Worm (Caenorhabditis elegans) whole organism, L2 larva: ENCODE results near the gene str-61.

ENCODE experiments used
- C34F6.9 ChIP-seq: fragments of 150-350 bp; optimal IDR thresholded peaks from 2 replicates; lab custom pipeline; 2014; ENCODE audit warnings: missing biosample characterization, missing genetic modification characterization
- F13H6.1 ChIP-seq: sonication (generic microtip); optimal IDR thresholded peaks from 2 replicates; lab custom pipeline; 2016; ENCODE audit warnings: missing genetic modification characterization, missing compliant biosample characterization
- R02D3.7 ChIP-seq: fragments of 150-350 bp; optimal IDR thresholded peaks from 2 replicates; lab custom pipeline; 2014; ENCODE audit warnings: missing biosample characterization, missing genetic modification characterization
- Y55F3AM.14 ChIP-seq: fragments of 200-800 bp; sonication (Bioruptor generic); optimal IDR thresholded peaks from 2 replicates; lab custom pipeline; 2018; ENCODE audit warnings: mild to moderate bottlenecking, missing genetic modification characterization, missing compliant biosample characterization
- ZK546.5 ChIP-seq: sonication (generic microtip); optimal IDR thresholded peaks from 2 replicates; lab custom pipeline; 2017; ENCODE audit warnings: missing biosample characterization, missing genetic modification characterization
- alr-1 ChIP-seq: fragments of 150-350 bp; optimal IDR thresholded peaks from 2 replicates; lab custom pipeline; 2014; ENCODE audit warnings: missing biosample characterization, missing genetic modification characterization
- aly-2 ChIP-seq: fragments of 150-350 bp; optimal IDR thresholded peaks from 2 replicates; lab custom pipeline; 2014; ENCODE audit warnings: missing biosample characterization, missing genetic modification characterization
- blmp-1 ChIP-seq: sonication (generic microtip); optimal IDR thresholded peaks from 2 replicates; lab custom pipeline; 2017; ENCODE audit warnings: missing genetic modification characterization, mild to moderate bottlenecking, missing compliant biosample characterization, antibody characterized with exemption, moderate library complexity; ENCODE audit not compliant: insufficient read depth
- ceh-16 ChIP-seq: fragments of 150-350 bp; optimal IDR thresholded peaks from 2 replicates; lab custom pipeline; 2014; ENCODE audit warnings: missing biosample characterization, missing genetic modification characterization
- ceh-82 ChIP-seq: fragments of 150-350 bp; optimal IDR thresholded peaks from 2 replicates; lab custom pipeline; 2014; ENCODE audit warnings: missing biosample characterization, missing genetic modification characterization
- crh-2 ChIP-seq: sonication (generic microtip); optimal IDR thresholded peaks from 2 replicates; lab custom pipeline; 2017; ENCODE audit warnings: missing biosample characterization, missing genetic modification characterization
- dmd-4 ChIP-seq: sonication (generic microtip); optimal IDR thresholded peaks from 2 replicates; lab custom pipeline; 2017; ENCODE audit warnings: missing biosample characterization, missing genetic modification characterization
- egl-27 ChIP-seq: sonication (generic microtip); optimal IDR thresholded peaks from 3 replicates; lab custom pipeline; 2017; ENCODE audit warnings: missing biosample characterization, missing genetic modification reagents, missing genetic modification characterization
- elt-1 ChIP-seq: fragments of 150-350 bp; optimal IDR thresholded peaks from 2 replicates; lab custom pipeline; 2014; ENCODE audit warnings: missing biosample characterization, missing genetic modification characterization
- elt-3 ChIP-seq: sonication (generic microtip); optimal IDR thresholded peaks from 2 replicates; lab custom pipeline; 2017; ENCODE audit warnings: missing biosample characterization, missing genetic modification characterization
- fos-1 ChIP-seq: fragments of 150-350 bp; optimal IDR thresholded peaks from 2 replicates; lab custom pipeline; 2014; ENCODE audit warnings: missing biosample characterization, missing genetic modification characterization
- gmeb-1 ChIP-seq: fragments of 150-350 bp; optimal IDR thresholded peaks from 2 replicates; lab custom pipeline; 2014; ENCODE audit warnings: missing biosample characterization, missing genetic modification characterization
- lin-11 ChIP-seq: fragments of 150-350 bp; sonication (generic microtip); optimal IDR thresholded peaks from 2 replicates; lab custom pipeline; 2014; ENCODE audit warnings: missing biosample characterization, missing genetic modification characterization, inconsistent platforms, mixed read lengths
- lin-39 ChIP-seq: fragments of 150-350 bp; optimal IDR thresholded peaks from 2 replicates; lab custom pipeline; 2014; ENCODE audit warnings: missing biosample characterization, missing genetic modification reagents, missing genetic modification characterization
- lsy-2 ChIP-seq, 2 experiments: fragments of 150-350 bp in 1 of 2; sonication (generic microtip) in 1 of 2; optimal IDR thresholded peaks; 2 replicates each; lab custom pipeline; 2014 to 2017; ENCODE audit warnings: missing biosample characterization in 2 of 2, missing genetic modification characterization in 2 of 2
- mab-5 ChIP-seq: fragments of 150-350 bp; optimal IDR thresholded peaks from 2 replicates; lab custom pipeline; 2014; ENCODE audit warnings: missing biosample characterization, missing genetic modification characterization
- mdl-1 ChIP-seq, 2 experiments: fragments of 150-350 bp in 1 of 2; sonication (generic microtip) in 1 of 2; optimal IDR thresholded peaks; 2 replicates each; lab custom pipeline; 2017; ENCODE audit warnings: missing biosample characterization in 2 of 2, missing genetic modification characterization in 2 of 2
- nhr-129 ChIP-seq: fragments of 150-350 bp; optimal IDR thresholded peaks from 2 replicates; lab custom pipeline; 2014; ENCODE audit warnings: missing biosample characterization, missing genetic modification characterization
- nhr-21 ChIP-seq: fragments of 150-350 bp; optimal IDR thresholded peaks from 2 replicates; lab custom pipeline; 2014; ENCODE audit warnings: missing biosample characterization, missing genetic modification characterization
- nhr-25 ChIP-seq: fragments of 150-350 bp; sonication (generic microtip); optimal IDR thresholded peaks from 3 replicates; lab custom pipeline; 2014; ENCODE audit warnings: missing biosample characterization, missing genetic modification characterization
- nhr-6 ChIP-seq: fragments of 150-350 bp; optimal IDR thresholded peaks from 2 replicates; lab custom pipeline; 2014; ENCODE audit warnings: missing biosample characterization, missing genetic modification characterization
- peb-1 ChIP-seq: fragments of 150-350 bp; optimal IDR thresholded peaks from 2 replicates; lab custom pipeline; 2014; ENCODE audit warnings: missing biosample characterization, missing genetic modification characterization
- sem-4 ChIP-seq: fragments of 150-350 bp; optimal IDR thresholded peaks from 2 replicates; lab custom pipeline; 2014; ENCODE audit warnings: missing biosample characterization, missing genetic modification reagents, missing genetic modification characterization
- sma-3 ChIP-seq: sonication (generic microtip); optimal IDR thresholded peaks from 2 replicates; lab custom pipeline; 2016; ENCODE audit warnings: missing genetic modification reagents, missing genetic modification characterization, missing compliant biosample characterization
- sma-9 ChIP-seq, 2 experiments: fragments of 150-350 bp in 1 of 2; sonication (generic microtip) in 1 of 2; optimal IDR thresholded peaks; 2 replicates each; lab custom pipeline; 2014 to 2016; ENCODE audit warnings: missing genetic modification characterization in 2 of 2, mild to moderate bottlenecking in 1 of 2, missing biosample characterization in 1 of 2, missing compliant biosample characterization in 1 of 2, missing genetic modification reagents in 1 of 2, moderate library complexity in 1 of 2
- snpc-4 ChIP-seq: fragments of 150-350 bp; optimal IDR thresholded peaks from 2 replicates; lab custom pipeline; 2014; ENCODE audit warnings: missing biosample characterization, missing genetic modification characterization
- unc-55 ChIP-seq: fragments of 150-350 bp; sonication (generic microtip); optimal IDR thresholded peaks from 3 replicates; lab custom pipeline; 2014; ENCODE audit warnings: missing biosample characterization, missing genetic modification reagents, missing genetic modification characterization
- unc-62 ChIP-seq: fragments of 150-350 bp; optimal IDR thresholded peaks from 2 replicates; lab custom pipeline; 2014; ENCODE audit warnings: missing biosample characterization, missing genetic modification reagents, missing genetic modification characterization
- ztf-1 ChIP-seq: fragments of 200-800 bp; sonication (Bioruptor generic); conservative IDR thresholded peaks from 2 replicates; pipeline ENCODE4 v1.3.6; 2022; ENCODE audit warnings: missing genetic modification characterization, missing compliant biosample characterization
- ztf-11 ChIP-seq: sonication (generic microtip); optimal IDR thresholded peaks from 2 replicates; lab custom pipeline; 2017; ENCODE audit warnings: missing biosample characterization, missing genetic modification characterization
- ztf-4 ChIP-seq: fragments of 150-350 bp; optimal IDR thresholded peaks from 2 replicates; lab custom pipeline; 2014; ENCODE audit warnings: missing biosample characterization, missing genetic modification characterization

The str-61 gene

DNA sequence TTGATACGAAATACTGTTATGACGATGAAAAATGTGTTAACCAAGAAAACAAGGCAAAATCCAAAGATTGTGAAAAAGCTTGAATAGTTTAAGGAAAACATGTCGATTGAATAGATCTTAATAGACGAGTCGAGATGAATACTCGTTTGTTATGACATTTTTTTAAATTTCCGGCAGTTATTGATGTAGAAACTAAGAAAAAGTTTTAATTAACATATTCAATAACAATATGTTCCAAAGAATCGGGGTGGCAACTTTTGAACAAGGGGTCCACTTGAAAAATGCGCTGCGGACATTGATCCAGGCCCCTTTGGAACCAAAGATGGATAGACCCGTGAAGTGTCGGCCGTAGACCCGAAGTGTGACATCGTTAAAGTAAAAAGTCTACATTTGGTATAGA is at the start of gene str-61:
Gene str-61, minus strand, starts transcription at position 101 of the 400 bp plus-strand sequence.
- no peak for TF ChIP-seq mab-5
- no peak for TF ChIP-seq ceh-16
- no peak for TF ChIP-seq C34F6.9 (tag; lab: Kevin White, UChicago)
- no peak for TF ChIP-seq lsy-2 (tag; optimal IDR thresholded peaks at IDR 0.05; lab: Kevin White, UChicago)
- TF ChIP-seq mdl-1 (tag; optimal IDR thresholded peaks at IDR 0.05; lab: Kevin White, UChicago), result no peak
- no peak for TF ChIP-seq sma-9 (GFP tag; optimal IDR thresholded peaks at IDR 0.05; lab: Kevin White, UChicago)
- TF ChIP-seq sma-9 (tag; optimal IDR thresholded peaks at IDR 0.05; lab: Kevin White, UChicago), result no peak
- no peak for TF ChIP-seq ztf-11 (tag; lab: Kevin White, UChicago)
- TF ChIP-seq lin-39 (tag; lab: Kevin White, UChicago), result no peak
- TF ChIP-seq ZK546.5 (tag; lab: Kevin White, UChicago), result no peak
- TF ChIP-seq lin-11 (tag; lab: Kevin White, UChicago), result no peak
- no peak for TF ChIP-seq nhr-129
- no peak for TF ChIP-seq egl-27
- no peak for TF ChIP-seq dmd-4 (tag; lab: Kevin White, UChicago)
- TF ChIP-seq unc-55 (GFP tag; lab: Kevin White, UChicago), result no peak
- TF ChIP-seq ceh-82 (tag; lab: Kevin White, UChicago), result no peak
- no peak for TF ChIP-seq F13H6.1 (tag; lab: Kevin White, UChicago)
- no peak for TF ChIP-seq sma-3 (GFP tag; lab: Kevin White, UChicago)

- no peak for TF ChIP-seq crh-2 (tag; lab: Kevin White, UChicago)
- TF ChIP-seq aly-2 (tag; lab: Kevin White, UChicago), result no peak
- TF ChIP-seq unc-62 (GFP tag; lab: Kevin White, UChicago), result no peak
These were observed 45.5 kb upstream of the str-61 start, which contains the start of gene srh-137 for ce11 chrV:16716574-16716973. Gene srh-137, minus strand, starts transcription at chrV:16716674.

DNA sequence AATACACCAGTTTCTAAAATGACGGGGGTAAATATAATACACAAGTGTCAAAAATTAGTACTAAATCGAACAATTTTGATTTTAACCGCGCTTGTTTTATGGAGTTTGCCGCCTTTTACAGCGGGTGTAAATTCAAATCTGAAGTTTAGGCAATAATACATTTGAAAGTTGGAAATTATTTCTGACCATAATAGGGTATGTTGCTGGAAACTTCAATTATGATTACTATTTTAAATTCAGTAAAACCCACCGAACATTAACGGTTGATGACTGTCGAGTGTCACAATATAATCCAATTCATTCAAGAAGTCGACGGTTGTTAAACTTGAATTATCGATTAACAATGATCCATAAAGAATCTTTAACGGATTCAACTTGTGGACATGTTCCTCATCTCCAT is 42.7 kb upstream of the str-61 start:
- TF ChIP-seq elt-3, result no peak
- TF ChIP-seq ceh-16, result no peak
- no peak for TF ChIP-seq sma-9 (GFP tag; optimal IDR thresholded peaks at IDR 0.05; lab: Kevin White, UChicago)
- TF ChIP-seq sma-9 (tag; optimal IDR thresholded peaks at IDR 0.05; lab: Kevin White, UChicago), result no peak
- TF ChIP-seq snpc-4 (tag; lab: Kevin White, UChicago), result no peak
- TF ChIP-seq blmp-1 (tag; lab: Kevin White, UChicago), result no peak

ce11 chrV:16706549-16706948 is 35.5 kb upstream of the str-61 start, which contains the start of gene clec-9:
Gene clec-9, minus strand, starts transcription at chrV:16706649.
- no peak for TF ChIP-seq elt-1
- TF ChIP-seq peb-1 (tag; lab: Kevin White, UChicago), result no peak
- TF ChIP-seq ceh-82 (tag; lab: Kevin White, UChicago), result no peak
- no peak for TF ChIP-seq lsy-2 (tag; optimal IDR thresholded peaks at IDR 0.05; lab: Kevin White, UChicago)
- no peak for TF ChIP-seq ztf-11 (tag; lab: Kevin White, UChicago)
- TF ChIP-seq ZK546.5 (tag; lab: Kevin White, UChicago), result no peak
- TF ChIP-seq dmd-4 (tag; lab: Kevin White, UChicago), result no peak
- TF ChIP-seq R02D3.7 (tag; lab: Kevin White, UChicago), result no peak
- no peak for TF ChIP-seq C34F6.9 (tag; lab: Kevin White, UChicago)
- no peak for TF ChIP-seq sma-3 (GFP tag; lab: Kevin White, UChicago)
- no peak for TF ChIP-seq elt-3
- no peak for TF ChIP-seq alr-1
- no peak for TF ChIP-seq sem-4 (tag; lab: Kevin White, UChicago)

DNA sequence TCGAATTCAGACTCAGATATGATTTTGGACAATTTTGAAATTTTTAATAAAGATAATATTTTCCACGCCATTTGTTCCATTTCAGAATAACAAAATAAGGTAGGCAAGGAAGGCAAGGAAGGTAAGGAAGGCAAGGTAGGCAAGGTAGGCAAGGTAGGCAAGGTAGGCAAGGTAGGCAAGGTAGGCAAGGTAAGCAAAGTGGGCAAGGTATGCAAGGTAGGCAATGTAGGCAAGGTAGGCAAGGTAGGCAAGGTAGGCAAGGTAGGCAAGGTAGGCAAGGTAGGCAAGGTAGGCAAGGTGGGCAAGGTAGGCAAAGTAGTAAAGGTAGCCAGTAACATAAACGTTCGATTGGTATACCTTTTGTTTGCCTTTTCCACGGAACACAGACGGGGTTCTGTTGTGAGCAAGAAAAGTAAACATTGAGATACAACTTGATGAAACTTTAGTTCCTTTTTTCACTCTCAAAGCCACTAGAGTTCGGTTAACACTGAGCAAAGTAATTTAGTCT is 28.7 kb upstream of the str-61 start, which contains the start of gene Y70C5C.1:
Gene Y70C5C.1, plus strand, starts transcription at position 458 of the 508 bp plus-strand sequence.
- TF ChIP-seq nhr-6, result no peak

DNA sequence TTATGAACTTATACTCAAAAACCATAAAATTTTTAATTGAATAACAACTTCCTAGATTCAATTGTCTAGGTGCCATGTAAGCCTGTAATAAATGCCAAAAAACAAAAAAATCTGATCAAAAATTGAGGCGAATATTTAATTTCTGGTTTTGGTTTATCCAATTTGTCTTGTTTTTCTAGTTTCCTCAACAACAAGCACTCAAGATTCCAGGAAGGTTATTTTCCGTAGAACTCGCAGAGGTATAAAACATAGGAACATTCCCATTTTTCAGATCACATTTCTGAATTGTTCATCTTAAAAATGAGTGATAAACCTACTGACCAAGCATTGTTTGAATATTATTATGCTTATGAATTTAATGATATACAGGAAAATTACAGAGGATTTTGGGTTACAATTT is 26.1 kb upstream of the str-61 start, which contains the start of gene srw-41:
Gene srw-41, plus strand, starts transcription at position 301 of the 400 bp plus-strand sequence.
- TF ChIP-seq ztf-1 (no peak), fos-1 (tag; lab: Kevin White, UChicago) (no peak), snpc-4 (tag; lab: Kevin White, UChicago) (no peak), crh-2 (tag; lab: Kevin White, UChicago) (no peak), dmd-4 (tag; lab: Kevin White, UChicago) (no peak), nhr-25 (tag; lab: Kevin White, UChicago) (no peak), nhr-6 (no peak), gmeb-1 (tag; lab: Kevin White, UChicago) (no peak), lin-39 (tag; lab: Kevin White, UChicago) (no peak), mab-5 (no peak), ceh-82 (tag; lab: Kevin White, UChicago) (no peak), nhr-21 (no peak), alr-1 (no peak), Y55F3AM.14 (GFP tag; lab: Kevin White, UChicago) (no peak), lsy-2 (tag; optimal IDR thresholded peaks at IDR 0.05; lab: Kevin White, UChicago) (no peak), ztf-4 (tag; lab: Kevin White, UChicago) (no peak)
